Fruit fly (Drosophila melanogaster): ENCODE measurements around the gene CG2680.
A peak's percentile ranks its signal among the peaks of the same experiment; 100 is the strongest.

Gene CG2680

DNA sequence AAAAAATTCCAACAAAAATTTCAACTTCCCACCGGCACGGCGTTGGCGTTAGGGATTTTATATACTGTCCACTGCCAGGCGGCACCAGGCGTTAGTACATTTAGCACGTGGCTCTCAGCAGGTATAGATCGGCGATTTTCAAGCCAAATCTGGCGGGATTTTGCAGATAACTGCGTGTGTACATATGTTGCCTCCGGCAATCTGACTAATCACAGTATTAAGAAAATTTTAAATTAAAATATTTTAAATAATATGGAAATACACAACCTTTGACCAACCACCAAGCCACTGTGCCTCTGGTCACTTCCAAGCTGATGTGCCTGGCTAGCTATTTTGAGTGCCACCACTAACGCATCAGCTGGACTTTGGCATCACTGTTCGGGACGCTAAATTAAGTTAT lies 24.9 kb upstream of the CG2680 start, which contains the start of the genes ttm50 and CG2712 (continued):
- TF ChIP-seq CG32767 (GFP tag; IDR thresholded peaks at IDR 0.05) (no peak), Oaz (GFP tag; IDR thresholded peaks at IDR 0.05) (peak; percentile 51; the same call in 1 of the 2 replicates), CG30020 (tag; optimal IDR thresholded peaks at IDR 0.05) (peak; percentile 52), zf30C (GFP tag; optimal IDR thresholded peaks at IDR 0.05) (no peak), CG10431 (GFP tag; optimal IDR thresholded peaks at IDR 0.05) (no peak), Dip2 (GFP tag; IDR thresholded peaks at IDR 0.05) (no peak), CG4282 (GFP tag; optimal IDR thresholded peaks at IDR 0.05) (no peak), twi (tag; optimal IDR thresholded peaks at IDR 0.05) (peak; percentile 66), Hey (tag; optimal IDR thresholded peaks at IDR 0.05) (no peak), CG17359 (tag; optimal IDR thresholded peaks at IDR 0.05) (peak; percentile 19), cg (GFP tag; optimal IDR thresholded peaks at IDR 0.05) (no peak), ftz-f1 (GFP tag; optimal IDR thresholded peaks at IDR 0.05) (no peak), wdn (GFP tag; IDR thresholded peaks at IDR 0.05) (no peak), Lpt (GFP tag; optimal IDR thresholded peaks at IDR 0.05) (no peak), CG14441 (GFP tag; IDR thresholded peaks at IDR 0.05) (peak; percentile 28; the same call in 1 of the 2 replicates), CG3163 (GFP tag; optimal IDR thresholded peaks at IDR 0.05) (no peak), otp (GFP tag; IDR thresholded peaks at IDR 0.05) (0 out of 3 replicates have a peak, but pooled peaks have one; percentile 34), B-H2 (GFP tag; optimal IDR thresholded peaks at IDR 0.05) (no peak), CG1529 (GFP tag; optimal IDR thresholded peaks at IDR 0.05) (no peak), br (optimal IDR thresholded peaks at IDR 0.05) (no peak), CG7928 (GFP tag; optimal IDR thresholded peaks at IDR 0.05) (peak; percentile 31), crc (GFP tag; optimal IDR thresholded peaks at IDR 0.05) (no peak), ranshi (GFP tag; IDR thresholded peaks at IDR 0.05) (peak; percentile 29; the same call in 1 of the 2 replicates), CG14965 (GFP tag; optimal IDR thresholded peaks at IDR 0.05; ENCODE audit: borderline replicate concordance) (no peak), Hr78 (GFP tag; optimal IDR thresholded peaks at IDR 0.05) (no peak), CG11560 (tag; IDR thresholded peaks at IDR 0.05) (no peak), Ada2b (GFP tag; IDR thresholded peaks at IDR 0.05) (no peak), CG8478 (optimal IDR thresholded peaks at IDR 0.05) (no peak), bowl (GFP tag; IDR thresholded peaks at IDR 0.05) (no peak), Rx (GFP tag; IDR thresholded peaks at IDR 0.05) (0 out of 2 replicates have a peak, but pooled peaks have one; percentile 20), cato (GFP tag; optimal IDR thresholded peaks at IDR 0.05; ENCODE audit: borderline replicate concordance) (peak; percentile 45), vvl (GFP tag; IDR thresholded peaks at IDR 0.05) (peak; percentile 53; the same call in 1 of the 2 replicates), fd3F (GFP tag; optimal IDR thresholded peaks at IDR 0.05) (peak; percentile 27), CG12769 (tag; optimal IDR thresholded peaks at IDR 0.05) (no peak), CG15479 (GFP tag; optimal IDR thresholded peaks at IDR 0.05) (no peak), sna (GFP tag; IDR thresholded peaks at IDR 0.05; ENCODE audit: partially characterized antibody) (no peak), dm (GFP tag; optimal IDR thresholded peaks at IDR 0.05) (peak; percentile 79), CG2202 (tag; optimal IDR thresholded peaks at IDR 0.05) (no peak), CG7357 (GFP tag; IDR thresholded peaks at IDR 0.05) (no peak), ap (GFP tag; IDR thresholded peaks at IDR 0.05) (no peak), CG8359 (GFP tag; optimal IDR thresholded peaks at IDR 0.05; ENCODE audit: borderline replicate concordance) (no peak), org-1 (GFP tag; optimal IDR thresholded peaks at IDR 0.05) (no peak), CG32772 (GFP tag; IDR thresholded peaks at IDR 0.05) (no peak), fd102C (GFP tag; optimal IDR thresholded peaks at IDR 0.05) (no peak), slp2 (GFP tag; optimal IDR thresholded peaks at IDR 0.05) (no peak), CG3065 (GFP tag; optimal IDR thresholded peaks at IDR 0.05) (no peak), chm (GFP tag; IDR thresholded peaks at IDR 0.05) (no peak), CG5953 (GFP tag; IDR thresholded peaks at IDR 0.05) (no peak), YL-1 (GFP tag; optimal IDR thresholded peaks at IDR 0.05) (peak; percentile 76), CG12744 (GFP tag; optimal IDR thresholded peaks at IDR 0.05) (no peak), dan (GFP tag; IDR thresholded peaks at IDR 0.05) (no peak), onecut (GFP tag; IDR thresholded peaks at IDR 0.05) (no peak), klu (GFP tag; IDR thresholded peaks at IDR 0.05) (0 out of 2 replicates have a peak, but pooled peaks have one; percentile 9)

All from whole organism, embryonic.